Fruit fly (Drosophila melanogaster) whole organism, pupa: ENCODE measurements around the gene Afti.

Source experiments
- CG10348 ChIP-seq: fragments of 200-800 bp; sonication (Bioruptor generic); IDR thresholded peaks from 2 replicates; pipeline ENCODE4 v1.3.6; 2022; ENCODE audit warnings: missing biosample characterization, missing genetic modification characterization
- CG12605 ChIP-seq: fragments of 200-800 bp; sonication (Bioruptor generic); IDR thresholded peaks from 2 replicates; pipeline ENCODE4 v1.3.6; 2022; ENCODE audit warnings: missing biosample characterization, missing genetic modification characterization
- CG13204 ChIP-seq: fragments of 200-800 bp; sonication (Bioruptor generic); optimal IDR thresholded peaks from 2 replicates; lab custom pipeline; 2018; ENCODE audit warnings: missing biosample characterization, mild to moderate bottlenecking, missing genetic modification characterization, moderate library complexity
- CG14655 ChIP-seq: fragments of 200-800 bp; sonication (Bioruptor generic); optimal IDR thresholded peaks from 3 replicates; lab custom pipeline; 2017; ENCODE audit warnings: mild to moderate bottlenecking, missing biosample characterization, missing genetic modification reagents, missing genetic modification characterization
- CG15710 ChIP-seq: fragments of 200-800 bp; sonication (Bioruptor generic); optimal IDR thresholded peaks from 2 replicates; lab custom pipeline; 2018; ENCODE audit warnings: missing biosample characterization, mild to moderate bottlenecking, missing genetic modification characterization, moderate library complexity
- CG17806 ChIP-seq: fragments of 200-800 bp; sonication (Bioruptor generic); optimal IDR thresholded peaks from 2 replicates; lab custom pipeline; 2018; ENCODE audit warnings: missing biosample characterization, mild to moderate bottlenecking, missing genetic modification characterization, moderate library complexity
- CG32121 ChIP-seq: fragments of 200-800 bp; sonication (Bioruptor generic); IDR thresholded peaks from 2 replicates; pipeline ENCODE4 v1.3.6; 2022; ENCODE audit warnings: missing biosample characterization, missing genetic modification characterization
- CG34367 ChIP-seq: fragments of 200-800 bp; sonication (Bioruptor generic); optimal IDR thresholded peaks from 2 replicates; lab custom pipeline; 2018; ENCODE audit warnings: missing biosample characterization, mild to moderate bottlenecking, missing genetic modification characterization
- CG4496 ChIP-seq: fragments of 200-800 bp; sonication (Bioruptor generic); IDR thresholded peaks from 3 replicates; pipeline ENCODE4 v1.3.6; 2022; ENCODE audit warnings: missing biosample characterization, missing genetic modification characterization
- CG8159 ChIP-seq: fragments of 200-800 bp; sonication (Bioruptor generic); optimal IDR thresholded peaks from 3 replicates; lab custom pipeline; 2018; ENCODE audit warnings: missing biosample characterization, mild to moderate bottlenecking, missing genetic modification characterization, moderate library complexity
- CG8301 ChIP-seq: fragments of 200-800 bp; sonication (Bioruptor generic); optimal IDR thresholded peaks from 2 replicates; lab custom pipeline; 2018; ENCODE audit warnings: missing biosample characterization, mild to moderate bottlenecking, missing genetic modification characterization
- CG9948 ChIP-seq: fragments of 200-800 bp; sonication (Bioruptor generic); optimal IDR thresholded peaks from 2 replicates; lab custom pipeline; 2018; ENCODE audit warnings: missing biosample characterization, mild to moderate bottlenecking, missing genetic modification characterization, moderate library complexity
- D1 ChIP-seq: fragments of 200-800 bp; sonication (Bioruptor generic); optimal IDR thresholded peaks from 2 replicates; lab custom pipeline; 2018; ENCODE audit warnings: missing biosample characterization, mild to moderate bottlenecking, missing genetic modification characterization, moderate library complexity
- EcR ChIP-seq: fragments of 200-800 bp; sonication (Bioruptor generic); optimal IDR thresholded peaks from 3 replicates; lab custom pipeline; 2019; ENCODE audit warnings: missing biosample characterization, missing genetic modification characterization, mild to moderate bottlenecking, moderate library complexity, missing genetic modification reagents
- Ets98B ChIP-seq: fragments of 200-800 bp; sonication (Bioruptor generic); IDR thresholded peaks from 2 replicates; pipeline ENCODE4 v1.3.6; 2022; ENCODE audit warnings: missing biosample characterization, missing genetic modification characterization
- Pif1A ChIP-seq: fragments of 200-800 bp; sonication (Bioruptor generic); optimal IDR thresholded peaks from 3 replicates; lab custom pipeline; 2016; ENCODE audit warnings: missing biosample characterization, missing genetic modification characterization
- Pif1B ChIP-seq: fragments of 200-800 bp; sonication (Bioruptor generic); optimal IDR thresholded peaks from 3 replicates; lab custom pipeline; 2016; ENCODE audit warnings: missing biosample characterization, missing genetic modification characterization
- Snoo ChIP-seq: fragments of 200-800 bp; sonication (Bioruptor generic); optimal IDR thresholded peaks from 3 replicates; lab custom pipeline; 2017; ENCODE audit warnings: missing biosample characterization, mild to moderate bottlenecking, missing genetic modification characterization, inconsistent platforms
- fd96Ca ChIP-seq: fragments of 200-800 bp; sonication (Bioruptor generic); IDR thresholded peaks from 3 replicates; pipeline ENCODE4 v1.3.6; 2022; ENCODE audit warnings: missing biosample characterization, missing genetic modification characterization
- gl ChIP-seq: fragments of 200-800 bp; sonication (Bioruptor generic); optimal IDR thresholded peaks from 2 replicates; lab custom pipeline; 2018; ENCODE audit warnings: missing biosample characterization, mild to moderate bottlenecking, missing genetic modification characterization
- rn ChIP-seq: fragments of 200-800 bp; sonication (Bioruptor generic); IDR thresholded peaks from 2 replicates; pipeline ENCODE4 v1.3.6; 2022; ENCODE audit warnings: missing biosample characterization, missing genetic modification characterization

The Afti gene

dm6 chr3R:14326250-14327112, at the start of gene Afti, which contains the start of gene ATPsynE:
Gene Afti, minus strand, starts transcription at chr3R:14326689.
Gene ATPsynE, plus strand, starts transcription at chr3R:14326947.
- TF ChIP-seq CG13204 = no peak
- no peak for TF ChIP-seq Pif1A (GFP tag; lab: Kevin White, UChicago)
- no peak for TF ChIP-seq EcR (GFP tag; lab: Kevin White, UChicago)
- TF ChIP-seq Ets98B (GFP tag; lab: Robert Waterston, UW) = peak; percentile 52
- peak; percentile 54 for TF ChIP-seq fd96Ca
- TF ChIP-seq CG32121 = peak; percentile 41; the same call in 1 of the 2 replicates
- TF ChIP-seq CG10348 = no peak
- no peak for TF ChIP-seq CG9948
- TF ChIP-seq CG12605 (GFP tag; lab: Robert Waterston, UW) = no peak
- TF ChIP-seq CG15710 = peak; percentile 56
- TF ChIP-seq CG4496 (GFP tag; lab: Robert Waterston, UW) = peak; percentile 78
- peak; percentile 52 for TF ChIP-seq Snoo
- no peak for TF ChIP-seq CG8159 (tag; lab: Kevin White, UChicago)
- no peak for TF ChIP-seq D1
- TF ChIP-seq gl (tag; lab: Kevin White, UChicago) = no peak
- TF ChIP-seq CG17806 (tag; lab: Kevin White, UChicago) = peak; percentile 57
- peak; percentile 33 for TF ChIP-seq CG34367 (tag; lab: Kevin White, UChicago)
- TF ChIP-seq CG8301 = no peak
- no peak for TF ChIP-seq CG14655 (GFP tag; lab: Kevin White, UChicago)
- TF ChIP-seq rn = no peak
- TF ChIP-seq Pif1B (GFP tag; lab: Kevin White, UChicago) = no peak
- TF ChIP-seq, all 21 proteins: peak for 8

- TF ChIP-seq gl (tag; lab: Kevin White, UChicago) (no peak), CG9948 (peak; percentile 73), CG32121 (peak; percentile 83), CG4496 (GFP tag; lab: Robert Waterston, UW) (peak; percentile 85; the same call in 2 of the 3 replicates), EcR (GFP tag; lab: Kevin White, UChicago) (no peak), CG12605 (GFP tag; lab: Robert Waterston, UW) (peak; percentile 84), Pif1B (GFP tag; lab: Kevin White, UChicago) (peak; percentile 42), fd96Ca (peak; percentile 44; the same call in 1 of the 3 replicates), CG13204 (no peak), Snoo (peak; percentile 19), CG15710 (peak; percentile 69), D1 (peak; percentile 7), CG8159 (tag; lab: Kevin White, UChicago) (peak; percentile 73), CG34367 (tag; lab: Kevin White, UChicago) (peak; percentile 73), CG14655 (GFP tag; lab: Kevin White, UChicago) (peak; percentile 70), Ets98B (GFP tag; lab: Robert Waterston, UW) (peak; percentile 82), CG8301 (peak; percentile 74), CG10348 (no peak), rn (peak; percentile 50; the same call in 1 of the 2 replicates), Pif1A (GFP tag; lab: Kevin White, UChicago) (peak; percentile 26), CG17806 (tag; lab: Kevin White, UChicago) (peak; percentile 78)
These were observed 47.3 kb upstream of the Afti start for dm6 chr3R:14373828-14374217.

- peak; percentile 98 for TF ChIP-seq CG4496 (GFP tag; lab: Robert Waterston, UW)
- TF ChIP-seq Pif1B (GFP tag; lab: Kevin White, UChicago) = peak; percentile 95
- TF ChIP-seq CG13204 = peak; percentile 88
- TF ChIP-seq Snoo = peak; percentile 89
- peak; percentile 84 for TF ChIP-seq CG12605 (GFP tag; lab: Robert Waterston, UW)
- TF ChIP-seq CG9948 = peak; percentile 99
- peak; percentile 19 for TF ChIP-seq EcR (GFP tag; lab: Kevin White, UChicago)
- TF ChIP-seq CG8159 (tag; lab: Kevin White, UChicago) = peak; percentile 95
- TF ChIP-seq Ets98B (GFP tag; lab: Robert Waterston, UW) = peak; percentile 96
- TF ChIP-seq rn = peak; percentile 87
- TF ChIP-seq CG10348 = peak; percentile 96
- TF ChIP-seq gl (tag; lab: Kevin White, UChicago) = peak; percentile 91
- peak; percentile 97 for TF ChIP-seq Pif1A (GFP tag; lab: Kevin White, UChicago)
- TF ChIP-seq CG8301 = peak; percentile 98
- peak; percentile 97 for TF ChIP-seq CG17806 (tag; lab: Kevin White, UChicago)
- peak; percentile 98 for TF ChIP-seq fd96Ca
- TF ChIP-seq CG34367 (tag; lab: Kevin White, UChicago) = peak; percentile 98
- TF ChIP-seq CG15710 = peak; percentile 97
- TF ChIP-seq CG32121 = peak; percentile 93
- TF ChIP-seq CG14655 (GFP tag; lab: Kevin White, UChicago) = peak; percentile 99
- TF ChIP-seq D1 = peak; percentile 94
These were observed 46.8 kb upstream of the Afti start for dm6 chr3R:14373192-14373827.

- TF ChIP-seq gl (tag; lab: Kevin White, UChicago) (no peak), CG8301 (no peak), CG8159 (tag; lab: Kevin White, UChicago) (no peak), CG14655 (GFP tag; lab: Kevin White, UChicago) (no peak), CG4496 (GFP tag; lab: Robert Waterston, UW) (no peak), CG10348 (no peak), Pif1A (GFP tag; lab: Kevin White, UChicago) (no peak), Snoo (no peak), CG9948 (no peak), CG12605 (GFP tag; lab: Robert Waterston, UW) (no peak), CG32121 (no peak), CG13204 (no peak), D1 (no peak)
These were observed 46.3 kb upstream of the Afti start, which contains the start of gene NK7.1 for dm6 chr3R:14372815-14373191. Gene NK7.1, minus strand, starts transcription at chr3R:14372951.
